Worm (Caenorhabditis elegans): ENCODE measurements around the gene T09A5.4.

DNA sequence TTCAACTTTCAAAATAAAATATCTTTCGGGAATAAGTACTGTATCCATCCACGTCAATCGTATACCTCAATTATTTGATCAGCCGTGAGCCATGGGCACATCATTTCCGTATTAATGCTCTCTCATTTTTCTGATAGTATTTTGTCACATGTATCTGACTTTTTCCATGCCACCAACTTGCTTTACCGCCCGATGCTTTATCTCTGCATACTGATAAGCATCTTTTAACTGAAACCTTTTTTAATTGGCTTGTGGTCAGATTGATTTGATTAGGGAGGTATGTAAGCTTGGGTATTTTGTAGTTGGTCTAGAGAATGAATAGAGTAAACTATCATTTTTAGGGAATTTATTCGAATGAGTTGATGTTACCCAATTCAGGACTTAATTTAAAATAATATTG, 43.3 kb downstream of the T09A5.4 start:
- TF ChIP-seq ama-1 (optimal IDR thresholded peaks at IDR 0.05) (no peak), nhr-47 (tag; optimal IDR thresholded peaks at IDR 0.05) (no peak), skn-1 (tag; optimal IDR thresholded peaks at IDR 0.05) (no peak), pqm-1 (tag; optimal IDR thresholded peaks at IDR 0.05) (no peak)
